Fruit fly (Drosophila melanogaster): ENCODE results near the gene shps.

dm6 chr3R:24283582-24284085, 4.3 kb downstream of the shps start, which contains the start of gene CG6356:
- TF ChIP-seq CG10348 (GFP tag; IDR thresholded peaks at IDR 0.05), result no peak
- no peak for TF ChIP-seq CG8159 (tag; optimal IDR thresholded peaks at IDR 0.05)
- no peak for TF ChIP-seq CG34367 (tag; optimal IDR thresholded peaks at IDR 0.05)
- TF ChIP-seq CG4496 (GFP tag; IDR thresholded peaks at IDR 0.05), result peak; percentile 67
